Worm (Caenorhabditis elegans): ENCODE data around the gene col-36.

Gene col-36

DNA sequence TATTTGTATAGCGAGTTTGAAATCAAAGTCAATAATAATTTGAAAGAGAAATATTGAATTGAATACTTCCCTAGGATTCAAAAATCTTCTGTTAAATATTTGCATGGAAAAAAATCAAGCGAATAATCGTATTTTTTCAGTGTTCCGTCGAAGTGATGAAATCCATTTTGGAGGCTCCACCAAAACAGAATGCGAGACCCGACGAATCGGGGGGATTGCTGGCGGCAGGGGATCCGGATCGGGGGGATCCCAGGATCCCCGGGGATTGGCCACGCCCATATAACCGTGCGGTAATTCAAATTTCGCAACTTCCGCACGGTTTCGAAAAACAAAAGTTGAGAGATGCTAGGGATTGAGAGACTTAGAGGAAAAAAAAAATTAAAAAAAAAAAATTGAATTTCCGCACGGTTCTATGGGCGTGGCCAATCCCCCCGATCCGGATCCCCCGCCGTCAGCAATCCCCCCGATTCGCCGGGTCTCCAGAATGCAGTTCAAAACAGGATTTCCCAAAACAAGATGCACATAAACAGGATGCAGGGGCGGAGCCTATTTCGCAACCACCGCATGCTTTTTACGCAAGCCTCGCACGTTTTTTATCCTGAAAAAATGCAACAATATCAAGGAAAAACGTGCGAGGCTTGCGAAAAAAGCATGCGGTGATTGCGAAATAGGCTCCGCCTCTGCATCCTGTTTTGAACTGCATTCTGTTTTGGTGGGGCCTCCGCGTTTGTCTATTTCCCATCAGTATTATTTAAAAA, 45.8 kb downstream of the col-36 start, which contains the start of gene F10E7.11:
Gene F10E7.11, minus strand, starts transcription at position 232 of the 758 bp plus-strand sequence.
- TF ChIP-seq cnd-1 (tag; optimal IDR thresholded peaks at IDR 0.05) (peak; percentile 16), blmp-1 (tag; optimal IDR thresholded peaks at IDR 0.05) (no peak), M03D4.4 (tag; optimal IDR thresholded peaks at IDR 0.05) (no peak), sptf-1 (tag; optimal IDR thresholded peaks at IDR 0.05) (no peak)

DNA sequence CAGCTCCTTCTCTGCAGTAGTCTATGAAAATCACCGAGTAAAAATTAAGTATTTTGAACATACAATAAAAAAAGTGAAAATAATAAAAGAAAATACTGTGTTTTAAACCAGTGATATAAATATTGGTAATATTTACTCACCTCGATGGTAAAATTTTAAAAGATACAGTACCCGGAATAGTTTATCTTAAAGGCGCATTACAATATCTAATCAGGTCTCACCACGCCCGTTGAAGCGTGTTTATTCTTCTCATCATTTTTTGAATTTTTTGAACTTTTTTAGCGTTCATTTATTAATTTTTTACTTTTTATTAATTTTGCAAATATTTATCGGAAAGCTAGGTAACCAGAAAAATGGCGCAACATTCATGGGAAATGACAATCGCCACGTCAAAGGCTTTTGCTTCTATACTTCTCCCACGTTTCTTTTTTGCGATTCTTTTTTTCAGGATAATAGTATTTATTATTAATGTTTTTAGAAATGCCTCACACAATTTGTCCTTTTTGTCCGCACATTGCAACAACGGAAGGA, 46.8 kb downstream of the col-36 start, which contains the start of gene F10E7.2:
Gene F10E7.2, plus strand, starts transcription at position 481 of the 531 bp plus-strand sequence.
- TF ChIP-seq unc-62 (GFP tag; optimal IDR thresholded peaks at IDR 0.05) (no peak), zip-8 (tag; optimal IDR thresholded peaks at IDR 0.05) (no peak), M03D4.4 (tag; optimal IDR thresholded peaks at IDR 0.05) (no peak), mep-1 (tag; optimal IDR thresholded peaks at IDR 0.05) (no peak), tbx-8 (GFP tag; optimal IDR thresholded peaks at IDR 0.05) (no peak), nhr-237 (tag; optimal IDR thresholded peaks at IDR 0.05) (no peak), ceh-83 (GFP tag; optimal IDR thresholded peaks at IDR 0.05) (no peak), ces-1 (GFP tag; optimal IDR thresholded peaks at IDR 0.05) (no peak), bed-3 (GFP tag; optimal IDR thresholded peaks at IDR 0.05) (no peak), drap-1 (GFP tag; optimal IDR thresholded peaks at IDR 0.05) (no peak), ceh-43 (GFP tag; optimal IDR thresholded peaks at IDR 0.05) (no peak), lsy-2 (tag; optimal IDR thresholded peaks at IDR 0.05) (no peak)

DNA sequence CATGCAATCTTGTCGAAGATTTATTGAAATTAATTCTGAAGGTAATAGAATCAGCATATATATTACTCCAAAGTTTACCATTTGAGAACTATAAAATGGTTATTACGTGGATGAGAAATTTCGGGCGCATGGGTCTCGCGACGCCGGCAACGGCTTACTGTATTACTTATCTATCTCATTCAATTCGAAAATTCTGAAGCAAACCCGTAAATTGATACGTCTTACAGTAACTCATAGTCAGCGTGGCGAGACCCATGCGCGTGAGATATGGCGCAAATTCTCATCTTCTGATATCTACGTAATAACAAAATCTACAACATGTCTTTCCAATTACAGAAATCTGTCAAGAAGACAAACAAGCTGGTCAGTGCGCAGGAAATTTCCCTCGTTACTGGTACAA, 49.1 kb downstream of the col-36 start:
- TF ChIP-seq sptf-1 (tag; optimal IDR thresholded peaks at IDR 0.05) = no peak

All from whole organism, mixed stage, embryonic.